Worm (Caenorhabditis elegans) whole organism, L4 larva: ENCODE measurements around the gene tgt-1.
A peak's percentile ranks its signal among the peaks of the same experiment; 100 is the strongest.

Experiments
- F26F4.8 ChIP-seq: fragments of 200-800 bp; sonication (Bioruptor generic); conservative IDR thresholded peaks from 2 replicates; pipeline ENCODE4 v1.3.6; 2022; ENCODE audit warnings: missing genetic modification characterization, missing compliant biosample characterization
- F37D6.2 ChIP-seq: sonication (generic microtip); optimal IDR thresholded peaks from 2 replicates; lab custom pipeline; 2016; ENCODE audit warnings: mild to moderate bottlenecking, missing genetic modification characterization, missing compliant biosample characterization
- F49E8.2 ChIP-seq: sonication (generic microtip); optimal IDR thresholded peaks from 2 replicates; lab custom pipeline; 2016; ENCODE audit warnings: missing compliant biosample characterization, mild to moderate bottlenecking, missing genetic modification characterization, borderline replicate concordance
- T20F7.1 ChIP-seq: fragments of 200-800 bp; sonication (Bioruptor generic); optimal IDR thresholded peaks from 2 replicates; lab custom pipeline; 2018; ENCODE audit warnings: mild to moderate bottlenecking, missing genetic modification characterization, missing compliant biosample characterization
- ZK546.5 ChIP-seq, 2 experiments: sonication (generic microtip); optimal IDR thresholded peaks; 2 replicates each; lab custom pipeline; 2017; ENCODE audit warnings: missing biosample characterization in 2 of 2, missing genetic modification characterization in 2 of 2
- aha-1 ChIP-seq: fragments of 150-350 bp; peaks from one replicate; lab custom pipeline; 2014; ENCODE audit warnings: missing biosample characterization, missing genetic modification characterization
- arid-1 ChIP-seq: fragments of 200-800 bp; sonication (Bioruptor generic); conservative IDR thresholded peaks from 2 replicates; pipeline ENCODE4 v1.3.6; 2022; ENCODE audit warnings: missing genetic modification reagents, missing genetic modification characterization, missing compliant biosample characterization
- ceh-32 ChIP-seq: sonication (generic microtip); optimal IDR thresholded peaks from 2 replicates; lab custom pipeline; 2016; ENCODE audit warnings: mild to moderate bottlenecking, missing genetic modification characterization, missing compliant biosample characterization; ENCODE audit not compliant: poor library complexity
- ceh-62 ChIP-seq: sonication (generic microtip); optimal IDR thresholded peaks from 2 replicates; lab custom pipeline; 2017; ENCODE audit warnings: missing biosample characterization, missing genetic modification characterization
- cey-2 ChIP-seq: sonication (generic microtip); optimal IDR thresholded peaks from 3 replicates; lab custom pipeline; 2017; ENCODE audit warnings: missing genetic modification characterization, mild to moderate bottlenecking, missing compliant biosample characterization, antibody characterized with exemption, borderline replicate concordance; ENCODE audit not compliant: insufficient read depth
- daf-16 ChIP-seq, 3 experiments: sonication (generic microtip); optimal IDR thresholded peaks; 2 replicates each; lab custom pipeline; 2016 to 2017; ENCODE audit warnings: missing genetic modification characterization in 3 of 3, missing genetic modification reagents in 3 of 3, mild to moderate bottlenecking in 2 of 3, missing compliant biosample characterization in 2 of 3, missing biosample characterization in 1 of 3, moderate library complexity in 1 of 3
- daf-19 ChIP-seq: fragments of 200-800 bp; sonication (Bioruptor generic); conservative IDR thresholded peaks from 2 replicates; pipeline ENCODE4 v1.3.6; 2022; ENCODE audit warnings: missing genetic modification characterization, missing compliant biosample characterization
- dmd-6 ChIP-seq: fragments of 200-800 bp; sonication (Bioruptor generic); IDR thresholded peaks from 2 replicates; pipeline ENCODE4 v1.3.6; 2022; ENCODE audit warnings: missing genetic modification reagents, missing genetic modification characterization, missing compliant biosample characterization
- dpl-1 ChIP-seq: fragments of 150-350 bp; optimal IDR thresholded peaks from 2 replicates; lab custom pipeline; 2014; ENCODE audit warnings: missing biosample characterization, missing genetic modification reagents, missing genetic modification characterization
- dve-1 ChIP-seq: sonication (generic microtip); optimal IDR thresholded peaks from 2 replicates; lab custom pipeline; 2017; ENCODE audit warnings: antibody characterized with exemption, mild to moderate bottlenecking, missing genetic modification characterization, missing compliant biosample characterization; ENCODE audit not compliant: insufficient read depth
- egl-43 ChIP-seq: fragments of 200-800 bp; sonication (Bioruptor generic); IDR thresholded peaks from 2 replicates; pipeline ENCODE4 v1.3.6; 2022; ENCODE audit warnings: missing genetic modification reagents, missing genetic modification characterization, missing compliant biosample characterization
- hif-1 ChIP-seq, 2 experiments: sonication (generic microtip); optimal IDR thresholded peaks; 2 replicates each; lab custom pipeline; 2016 to 2017; ENCODE audit warnings: missing compliant biosample characterization in 2 of 2, missing genetic modification characterization in 2 of 2, missing genetic modification reagents in 2 of 2, missing genotype in 2 of 2, mild to moderate bottlenecking in 1 of 2
- hlh-11 ChIP-seq: fragments of 200-800 bp; sonication (Bioruptor generic); optimal IDR thresholded peaks from 2 replicates; lab custom pipeline; 2018; ENCODE audit warnings: mild to moderate bottlenecking, missing genetic modification characterization, missing compliant biosample characterization
- hlh-30 ChIP-seq: sonication (generic microtip); optimal IDR thresholded peaks from 2 replicates; lab custom pipeline; 2017; ENCODE audit warnings: antibody characterized with exemption, mild to moderate bottlenecking, missing genetic modification characterization, missing compliant biosample characterization; ENCODE audit not compliant: insufficient read depth
- jun-1 ChIP-seq: fragments of 150-350 bp; optimal IDR thresholded peaks from 2 replicates; lab custom pipeline; 2014; ENCODE audit warnings: missing biosample characterization, missing genetic modification reagents, missing genetic modification characterization
- lin-38 ChIP-seq: fragments of 200-800 bp; sonication (Bioruptor generic); IDR thresholded peaks from 2 replicates; pipeline ENCODE4 v1.3.6; 2022; ENCODE audit warnings: missing genetic modification reagents, missing genetic modification characterization, missing compliant biosample characterization
- lsy-2 ChIP-seq, 2 experiments: fragments of 150-350 bp in 1 of 2; sonication (generic microtip) in 1 of 2; optimal IDR thresholded peaks; 2 replicates each; lab custom pipeline; 2014 to 2017; ENCODE audit warnings: missing biosample characterization in 2 of 2, missing genetic modification characterization in 2 of 2
- mdl-1 ChIP-seq, 2 experiments: fragments of 150-350 bp in 1 of 2; sonication (generic microtip) in 1 of 2; optimal IDR thresholded peaks; 2 replicates each; lab custom pipeline; 2014 to 2017; ENCODE audit warnings: missing biosample characterization in 2 of 2, missing genetic modification characterization in 2 of 2
- mdt-29 ChIP-seq: fragments of 200-800 bp; sonication (Bioruptor generic); IDR thresholded peaks from 2 replicates; pipeline ENCODE4 v1.3.6; 2022; ENCODE audit warnings: missing genetic modification reagents, missing genetic modification characterization, missing compliant biosample characterization
- mep-1 ChIP-seq: fragments of 150-350 bp; sonication (generic microtip); optimal IDR thresholded peaks from 3 replicates; lab custom pipeline; 2014; ENCODE audit warnings: missing biosample characterization, missing genetic modification characterization
- nhr-102 ChIP-seq: sonication (generic microtip); optimal IDR thresholded peaks from 2 replicates; lab custom pipeline; 2016; ENCODE audit warnings: mild to moderate bottlenecking, missing genetic modification characterization, moderate library complexity, missing compliant biosample characterization
- nhr-237 ChIP-seq: sonication (generic microtip); optimal IDR thresholded peaks from 2 replicates; lab custom pipeline; 2017; ENCODE audit warnings: missing biosample characterization, missing genetic modification characterization
- nhr-28 ChIP-seq: fragments of 150-350 bp; optimal IDR thresholded peaks from 2 replicates; lab custom pipeline; 2014; ENCODE audit warnings: missing biosample characterization, missing genetic modification characterization
- nhr-41 ChIP-seq: fragments of 200-800 bp; sonication (Bioruptor generic); IDR thresholded peaks from 2 replicates; pipeline ENCODE4 v1.3.6; 2022; ENCODE audit warnings: missing genetic modification reagents, missing genetic modification characterization, missing compliant biosample characterization
- nhr-77 ChIP-seq: fragments of 150-350 bp; optimal IDR thresholded peaks from 2 replicates; lab custom pipeline; 2014; ENCODE audit warnings: missing biosample characterization, missing genetic modification characterization
- pqm-1 ChIP-seq: sonication (generic microtip); optimal IDR thresholded peaks from 2 replicates; lab custom pipeline; 2017; ENCODE audit warnings: missing biosample characterization, missing genetic modification characterization
- sdz-12 ChIP-seq: fragments of 200-800 bp; sonication (Bioruptor generic); optimal IDR thresholded peaks from 2 replicates; lab custom pipeline; 2018; ENCODE audit warnings: mild to moderate bottlenecking, missing genetic modification characterization, missing compliant biosample characterization
- set-16 ChIP-seq: fragments of 200-800 bp; sonication (Bioruptor generic); IDR thresholded peaks from 2 replicates; pipeline ENCODE4 v1.3.6; 2022; ENCODE audit warnings: missing genetic modification reagents, missing genetic modification characterization, missing compliant biosample characterization
- unc-130 ChIP-seq: sonication (generic microtip); optimal IDR thresholded peaks from 2 replicates; lab custom pipeline; 2016; ENCODE audit warnings: missing genetic modification reagents, missing genetic modification characterization, missing compliant biosample characterization
- unc-39 ChIP-seq: sonication (generic microtip); optimal IDR thresholded peaks from 2 replicates; lab custom pipeline; 2017; ENCODE audit warnings: missing biosample characterization, missing genetic modification characterization
- vab-7 ChIP-seq: fragments of 200-800 bp; sonication (Bioruptor generic); IDR thresholded peaks from 2 replicates; pipeline ENCODE4 v1.3.6; 2022; ENCODE audit warnings: missing genetic modification reagents, missing genetic modification characterization, missing compliant biosample characterization
- zfp-3 ChIP-seq: fragments of 200-800 bp; sonication (Bioruptor generic); conservative IDR thresholded peaks from 2 replicates; pipeline ENCODE4 v1.3.6; 2022; ENCODE audit warnings: missing genetic modification reagents, missing genetic modification characterization, missing compliant biosample characterization
- zip-2 ChIP-seq: fragments of 150-350 bp; optimal IDR thresholded peaks from 2 replicates; lab custom pipeline; 2014; ENCODE audit warnings: missing biosample characterization, missing genetic modification characterization

The tgt-1 gene

ce11 chrIV:11917886-11918285 is 41.7 kb downstream of the tgt-1 start (continued):
- TF ChIP-seq unc-39 (tag; lab: Kevin White, UChicago), result no peak
- TF ChIP-seq hlh-11 (tag; lab: Kevin White, UChicago), result peak; percentile 38
- TF ChIP-seq zfp-3, result no peak
- no peak for TF ChIP-seq sdz-12 (GFP tag; lab: Kevin White, UChicago)
- no peak for TF ChIP-seq ceh-62 (tag; lab: Kevin White, UChicago)
- no peak for TF ChIP-seq F37D6.2 (tag; lab: Kevin White, UChicago)
- TF ChIP-seq lsy-2 (tag; optimal IDR thresholded peaks at IDR 0.05; lab: Kevin White, UChicago), result no peak
- TF ChIP-seq T20F7.1, result peak; percentile 12
- TF ChIP-seq egl-43 (GFP tag; lab: Robert Waterston, UW), result no peak
- TF ChIP-seq, all 104 proteins: peak for 10

- TF ChIP-seq lsy-2 (tag; optimal IDR thresholded peaks at IDR 0.05; lab: Kevin White, UChicago) (peak in 1 of 2 experiments; percentile 2), nhr-237 (no peak), pqm-1 (tag; lab: Kevin White, UChicago) (no peak), mdl-1 (tag; optimal IDR thresholded peaks at IDR 0.05; lab: Kevin White, UChicago) (peak in 1 of 2 experiments; percentile 1), dpl-1 (GFP tag; lab: Kevin White, UChicago) (peak; percentile 7), F49E8.2 (tag; lab: Kevin White, UChicago) (no peak), mdt-29 (GFP tag; lab: Robert Waterston, UW) (peak; percentile 65), zip-2 (tag; lab: Kevin White, UChicago) (no peak), daf-19 (no peak), hif-1 (tag; optimal IDR thresholded peaks at IDR 0.05; lab: Kevin White, UChicago) (no peak), nhr-102 (tag; lab: Kevin White, UChicago) (peak; percentile 39), ZK546.5 (tag; optimal IDR thresholded peaks at IDR 0.05; lab: Kevin White, UChicago) (no peak), unc-130 (no peak), nhr-28 (tag; lab: Kevin White, UChicago) (peak; percentile 86), nhr-41 (GFP tag; lab: Robert Waterston, UW) (no peak), lin-38 (GFP tag; lab: Robert Waterston, UW) (no peak), cey-2 (tag; lab: Kevin White, UChicago) (no peak), T20F7.1 (no peak), nhr-77 (tag; lab: Kevin White, UChicago) (peak; percentile 51), aha-1 (tag; lab: Kevin White, UChicago) (peak; percentile 65), F26F4.8 (GFP tag; lab: Robert Waterston, UW) (no peak), dmd-6 (GFP tag; lab: Robert Waterston, UW) (peak; percentile 72), set-16 (GFP tag; lab: Robert Waterston, UW) (no peak), dve-1 (peak; percentile 77), daf-16 (GFP tag; optimal IDR thresholded peaks at IDR 0.05; lab: Kevin White, UChicago) (no peak), daf-16 (tag; optimal IDR thresholded peaks at IDR 0.05; lab: Kevin White, UChicago) (peak; percentile 100), ceh-32 (tag; lab: Kevin White, UChicago) (no peak), arid-1 (GFP tag; lab: Robert Waterston, UW) (no peak), jun-1 (tag; lab: Kevin White, UChicago) (no peak), mep-1 (tag; lab: Kevin White, UChicago) (peak; percentile 19), hlh-30 (tag; lab: Kevin White, UChicago) (peak; percentile 44), vab-7 (GFP tag; lab: Robert Waterston, UW) (no peak), hlh-11 (tag; lab: Kevin White, UChicago) (peak; percentile 71)
Measured at ce11 chrIV:11916907-11917306, 42.7 kb downstream of the tgt-1 start, which contains the start of gene ZK822.10. Gene ZK822.10, plus strand, starts transcription at chrIV:11917137.
